Worm (Caenorhabditis elegans) whole organism, early embryonic: ENCODE measurements around the gene cyp-13A8.

ENCODE experiments used
- B0310.2 ChIP-seq: sonication (generic microtip); optimal IDR thresholded peaks from 2 replicates; lab custom pipeline; 2016; ENCODE audit warnings: mild to moderate bottlenecking, missing genetic modification characterization, missing compliant biosample characterization
- aly-1 ChIP-seq: sonication (generic microtip); optimal IDR thresholded peaks from 2 replicates; lab custom pipeline; 2016; ENCODE audit warnings: missing genetic modification characterization, missing compliant biosample characterization
- ama-1 ChIP-seq: fragments of 150-350 bp; optimal IDR thresholded peaks from 2 replicates; lab custom pipeline; 2014
- ceh-36 ChIP-seq: sonication (generic microtip); optimal IDR thresholded peaks from 2 replicates; lab custom pipeline; 2016; ENCODE audit warnings: missing genetic modification characterization, inconsistent platforms, missing compliant biosample characterization
- hmbx-1 ChIP-seq: sonication (generic microtip); optimal IDR thresholded peaks from 2 replicates; lab custom pipeline; 2016; ENCODE audit warnings: mild to moderate bottlenecking, missing genetic modification characterization, missing compliant biosample characterization
- tbx-11 ChIP-seq: fragments of 200-800 bp; sonication (Bioruptor generic); IDR thresholded peaks from 2 replicates; pipeline ENCODE4 v1.3.6; 2022; ENCODE audit warnings: missing genetic modification characterization, missing compliant biosample characterization
- tbx-37 ChIP-seq: fragments of 200-800 bp; sonication (Bioruptor generic); conservative IDR thresholded peaks from 2 replicates; pipeline ENCODE4 v1.3.6; 2022; ENCODE audit warnings: missing genetic modification reagents, missing genetic modification characterization, missing compliant biosample characterization

DNA sequence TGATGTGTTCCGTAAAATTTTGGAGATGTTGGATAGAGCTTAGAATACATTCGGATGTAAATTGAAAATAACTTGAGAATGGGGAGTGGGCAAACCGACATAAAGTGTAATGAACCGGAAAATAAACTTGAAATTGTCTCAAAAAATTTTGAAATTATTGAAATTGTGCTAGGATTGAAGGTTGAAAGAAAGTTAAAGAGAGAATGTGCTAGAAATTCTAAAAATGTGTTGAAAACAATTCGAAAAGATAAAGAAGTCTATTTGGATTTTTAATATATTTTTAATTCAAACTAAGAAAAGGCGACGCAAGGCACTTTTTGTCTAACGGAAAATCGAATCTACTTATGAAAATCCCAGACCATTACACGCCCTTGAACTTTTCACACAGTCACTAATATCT, 26.5 kb upstream of the cyp-13A8 start, which contains the start of gene ZK938.3:
- no peak for TF ChIP-seq ceh-36 (tag; lab: Kevin White, UChicago)
- TF ChIP-seq aly-1 (tag; lab: Kevin White, UChicago) = no peak
- TF ChIP-seq tbx-37 = no peak
- no peak for TF ChIP-seq hmbx-1 (tag; lab: Kevin White, UChicago)
- no peak for TF ChIP-seq ama-1 (lab: Kevin White, UChicago)
- no peak for TF ChIP-seq tbx-11 (GFP tag; lab: Robert Waterston, UW)
- no peak for TF ChIP-seq B0310.2 (tag; lab: Kevin White, UChicago)
